Worm (Caenorhabditis elegans) whole organism, L1 larva: ENCODE results near the gene C04A11.5.

Experiments
- C16A3.4 ChIP-seq: fragments of 150-350 bp; optimal IDR thresholded peaks from 2 replicates; lab custom pipeline; 2014; ENCODE audit warnings: missing biosample characterization, missing genetic modification characterization
- F16B12.6 ChIP-seq: fragments of 150-350 bp; optimal IDR thresholded peaks from 2 replicates; lab custom pipeline; 2014; ENCODE audit warnings: missing biosample characterization, missing genetic modification characterization
- alr-1 ChIP-seq: fragments of 200-800 bp; sonication (Bioruptor generic); optimal IDR thresholded peaks from 2 replicates; lab custom pipeline; 2018; ENCODE audit warnings: borderline replicate concordance, mild to moderate bottlenecking, missing genetic modification characterization, missing compliant biosample characterization
- ama-1 ChIP-seq: fragments of 150-350 bp; optimal IDR thresholded peaks from 2 replicates; lab custom pipeline; 2014
- ceh-63 ChIP-seq: fragments of 200-800 bp; sonication (Bioruptor generic); optimal IDR thresholded peaks from 2 replicates; lab custom pipeline; 2018; ENCODE audit warnings: mild to moderate bottlenecking, missing genetic modification characterization, missing compliant biosample characterization
- ceh-8 ChIP-seq: fragments of 200-800 bp; sonication (Bioruptor generic); optimal IDR thresholded peaks from 2 replicates; lab custom pipeline; 2018; ENCODE audit warnings: mild to moderate bottlenecking, missing genetic modification characterization, moderate library complexity, missing compliant biosample characterization
- ceh-82 ChIP-seq, 3 experiments: fragments of 150-350 bp in 1 of 3; sonication (generic microtip) in 2 of 3; optimal IDR thresholded peaks; 2 replicates each; lab custom pipeline; 2014 to 2017; ENCODE audit warnings: missing biosample characterization in 3 of 3, missing genetic modification characterization in 3 of 3
- ceh-88 ChIP-seq: fragments of 200-800 bp; sonication (Bioruptor generic); IDR thresholded peaks from 2 replicates; pipeline ENCODE4 v1.3.6; 2022; ENCODE audit warnings: missing genetic modification characterization, missing compliant biosample characterization
- dsc-1 ChIP-seq: sonication (generic microtip); optimal IDR thresholded peaks from 2 replicates; lab custom pipeline; 2016; ENCODE audit warnings: mild to moderate bottlenecking, missing genetic modification characterization, missing compliant biosample characterization
- efl-1 ChIP-seq, 4 experiments: fragments of 150-350 bp; optimal IDR thresholded peaks in 3 of 4; peaks in 1 of 4; 1 replicate in 1 of 4; 2 replicates in 3 of 4; lab custom pipeline; 2014; ENCODE audit warnings: missing biosample characterization in 2 of 4, missing genetic modification characterization in 2 of 4, missing genetic modification reagents in 2 of 4
- efl-3 ChIP-seq: fragments of 200-800 bp; sonication (Bioruptor generic); optimal IDR thresholded peaks from 2 replicates; lab custom pipeline; 2018; ENCODE audit warnings: mild to moderate bottlenecking, missing genetic modification characterization, missing compliant biosample characterization
- egl-13 ChIP-seq: sonication (generic microtip); optimal IDR thresholded peaks from 2 replicates; lab custom pipeline; 2016; ENCODE audit warnings: missing genotype, missing genetic modification reagents, missing genetic modification characterization, missing compliant biosample characterization
- egl-27 ChIP-seq, 2 experiments: fragments of 150-350 bp in 1 of 2; sonication (generic microtip); optimal IDR thresholded peaks; 3 replicates each; lab custom pipeline; 2017 to 2018; ENCODE audit warnings: missing biosample characterization in 2 of 2, missing genetic modification characterization in 2 of 2, missing genetic modification reagents in 2 of 2
- elt-2 ChIP-seq: sonication (generic microtip); optimal IDR thresholded peaks from 2 replicates; lab custom pipeline; 2016; ENCODE audit warnings: missing genetic modification characterization, mild to moderate bottlenecking, inconsistent platforms, missing compliant biosample characterization, missing genetic modification reagents
- ets-5 ChIP-seq: fragments of 200-800 bp; sonication (Bioruptor generic); IDR thresholded peaks from 2 replicates; pipeline ENCODE4 v1.3.6; 2022; ENCODE audit warnings: missing genetic modification characterization, missing compliant biosample characterization
- fkh-10 ChIP-seq: sonication (generic microtip); optimal IDR thresholded peaks from 2 replicates; lab custom pipeline; 2017; ENCODE audit warnings: missing biosample characterization, missing genetic modification reagents, missing genetic modification characterization
- fkh-4 ChIP-seq: sonication (generic microtip); optimal IDR thresholded peaks from 2 replicates; lab custom pipeline; 2016; ENCODE audit warnings: missing compliant biosample characterization, missing genetic modification characterization, borderline replicate concordance
- fkh-8 ChIP-seq: sonication (generic microtip); optimal IDR thresholded peaks from 2 replicates; lab custom pipeline; 2016; ENCODE audit warnings: mild to moderate bottlenecking, missing genetic modification characterization, missing compliant biosample characterization
- fos-1 ChIP-seq: fragments of 150-350 bp; optimal IDR thresholded peaks from 2 replicates; lab custom pipeline; 2014; ENCODE audit warnings: missing biosample characterization, missing genetic modification characterization
- hlh-17 ChIP-seq: fragments of 200-800 bp; sonication (Bioruptor generic); optimal IDR thresholded peaks from 2 replicates; lab custom pipeline; 2018; ENCODE audit warnings: missing genetic modification characterization, mild to moderate bottlenecking, missing compliant biosample characterization, moderate library complexity, borderline replicate concordance
- hlh-4 ChIP-seq: sonication (generic microtip); optimal IDR thresholded peaks from 2 replicates; lab custom pipeline; 2016; ENCODE audit warnings: mild to moderate bottlenecking, missing genetic modification characterization, missing compliant biosample characterization
- hpl-2 ChIP-seq: fragments of 150-350 bp; optimal IDR thresholded peaks from 2 replicates; lab custom pipeline; 2014; ENCODE audit warnings: missing biosample characterization, missing genetic modification reagents, missing genetic modification characterization
- jun-1 ChIP-seq: fragments of 150-350 bp; optimal IDR thresholded peaks from 2 replicates; lab custom pipeline; 2014; ENCODE audit warnings: missing biosample characterization, missing genetic modification reagents, missing genetic modification characterization
- lin-13 ChIP-seq: fragments of 150-350 bp; optimal IDR thresholded peaks from 2 replicates; lab custom pipeline; 2014; ENCODE audit warnings: missing biosample characterization, missing genetic modification reagents, missing genetic modification characterization
- lin-14 ChIP-seq: fragments of 200-800 bp; sonication (Bioruptor generic); optimal IDR thresholded peaks from 2 replicates; lab custom pipeline; 2018; ENCODE audit warnings: mild to moderate bottlenecking, missing genetic modification characterization, moderate library complexity, missing compliant biosample characterization
- mab-9 ChIP-seq: fragments of 200-800 bp; sonication (Bioruptor generic); IDR thresholded peaks from 2 replicates; pipeline ENCODE4 v1.3.6; 2022; ENCODE audit warnings: missing genetic modification reagents, missing genetic modification characterization, missing compliant biosample characterization
- mep-1 ChIP-seq: fragments of 150-350 bp; optimal IDR thresholded peaks from 2 replicates; lab custom pipeline; 2014; ENCODE audit warnings: missing biosample characterization, missing genetic modification characterization
- nhr-12 ChIP-seq: sonication (generic microtip); optimal IDR thresholded peaks from 2 replicates; lab custom pipeline; 2017; ENCODE audit warnings: missing biosample characterization, missing genetic modification characterization
- nhr-19 ChIP-seq: fragments of 200-800 bp; sonication (Bioruptor generic); conservative IDR thresholded peaks from 2 replicates; pipeline ENCODE4 v1.3.6; 2022; ENCODE audit warnings: missing genetic modification characterization, missing compliant biosample characterization
- nhr-237 ChIP-seq: fragments of 150-350 bp; optimal IDR thresholded peaks from 2 replicates; lab custom pipeline; 2014; ENCODE audit warnings: missing biosample characterization, missing genetic modification characterization
- nhr-71 ChIP-seq: sonication (generic microtip); optimal IDR thresholded peaks from 2 replicates; lab custom pipeline; 2016; ENCODE audit warnings: mild to moderate bottlenecking, missing genetic modification characterization, moderate library complexity, missing compliant biosample characterization
- nhr-77 ChIP-seq: fragments of 150-350 bp; optimal IDR thresholded peaks from 2 replicates; lab custom pipeline; 2014; ENCODE audit warnings: missing biosample characterization, missing genetic modification characterization
- nhr-85 ChIP-seq: sonication (generic microtip); peaks from one replicate; lab custom pipeline; 2016; ENCODE audit warnings: missing genetic modification characterization, inconsistent platforms, missing compliant biosample characterization
- nhr-90 ChIP-seq: sonication (generic microtip); optimal IDR thresholded peaks from 2 replicates; lab custom pipeline; 2016; ENCODE audit warnings: mild to moderate bottlenecking, missing genetic modification characterization, missing compliant biosample characterization; ENCODE audit not compliant: poor library complexity
- pag-3 ChIP-seq: sonication (generic microtip); optimal IDR thresholded peaks from 2 replicates; lab custom pipeline; 2017; ENCODE audit warnings: missing genetic modification characterization, mild to moderate bottlenecking, missing compliant biosample characterization, antibody characterized with exemption, borderline replicate concordance; ENCODE audit not compliant: insufficient read depth
- rnt-1 ChIP-seq: sonication (generic microtip); optimal IDR thresholded peaks from 2 replicates; lab custom pipeline; 2016; ENCODE audit warnings: mild to moderate bottlenecking, missing genetic modification characterization, moderate library complexity, missing compliant biosample characterization
- skn-1 ChIP-seq: fragments of 150-350 bp; optimal IDR thresholded peaks from 2 replicates; lab custom pipeline; 2014; ENCODE audit warnings: missing biosample characterization, missing genetic modification characterization
- snpc-4 ChIP-seq: fragments of 150-350 bp; optimal IDR thresholded peaks from 2 replicates; lab custom pipeline; 2014; ENCODE audit warnings: missing biosample characterization, missing genetic modification characterization
- sox-4 ChIP-seq: sonication (generic microtip); optimal IDR thresholded peaks from 2 replicates; lab custom pipeline; 2016; ENCODE audit warnings: missing genetic modification characterization, missing compliant biosample characterization
- swsn-7 ChIP-seq: sonication (generic microtip); optimal IDR thresholded peaks from 2 replicates; lab custom pipeline; 2016; ENCODE audit warnings: missing genetic modification characterization, missing compliant biosample characterization
- tbx-2 ChIP-seq: sonication (generic microtip); optimal IDR thresholded peaks from 2 replicates; lab custom pipeline; 2016; ENCODE audit warnings: missing genetic modification characterization, missing compliant biosample characterization
- unc-62 ChIP-seq: fragments of 150-350 bp; optimal IDR thresholded peaks from 2 replicates; lab custom pipeline; 2014; ENCODE audit warnings: missing biosample characterization, missing genetic modification reagents, missing genetic modification characterization
- unc-86 ChIP-seq: sonication (generic microtip); optimal IDR thresholded peaks from 2 replicates; lab custom pipeline; 2016; ENCODE audit warnings: missing genetic modification characterization, missing compliant biosample characterization
- zip-4 ChIP-seq: fragments of 200-800 bp; sonication (Bioruptor generic); optimal IDR thresholded peaks from 2 replicates; lab custom pipeline; 2018; ENCODE audit warnings: mild to moderate bottlenecking, missing genetic modification characterization, moderate library complexity, missing compliant biosample characterization

The C04A11.5 gene

DNA sequence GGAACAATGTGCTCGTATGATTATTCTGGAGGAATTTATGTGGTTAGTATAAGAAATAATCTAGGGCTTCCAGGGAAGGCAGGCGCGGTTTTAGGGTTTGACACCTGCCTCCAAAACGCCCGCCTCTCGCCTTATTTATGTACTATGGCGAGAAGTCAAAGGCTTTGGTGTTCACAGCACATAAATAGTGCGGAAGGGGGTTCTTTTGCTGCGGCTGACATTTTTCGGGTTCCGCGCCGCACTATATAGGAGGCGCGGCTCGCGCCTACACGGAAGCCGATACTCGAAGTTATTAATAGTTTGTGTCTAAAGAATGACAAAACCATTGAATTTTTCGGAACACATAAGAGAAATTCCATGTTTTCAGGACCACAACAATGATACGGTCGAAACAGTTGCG, 25.9 kb downstream of the C04A11.5 start:
- no peak for TF ChIP-seq unc-62 (GFP tag; lab: Kevin White, UChicago)
- TF ChIP-seq snpc-4 (tag; lab: Kevin White, UChicago): peak; percentile 68

- TF ChIP-seq ceh-63: peak; percentile 40
- no peak for TF ChIP-seq unc-62 (GFP tag; lab: Kevin White, UChicago)
- TF ChIP-seq hlh-4 (tag; lab: Kevin White, UChicago): no peak
- TF ChIP-seq lin-14: peak; percentile 56
- peak; percentile 25 for TF ChIP-seq fkh-8 (tag; lab: Kevin White, UChicago)
- peak; percentile 65 for TF ChIP-seq dsc-1 (tag; lab: Kevin White, UChicago)
Observed at ce11 chrX:13696152-13696551, 31.8 kb downstream of the C04A11.5 start.

- TF ChIP-seq nhr-237 (tag; lab: Kevin White, UChicago) (no peak), elt-2 (tag; lab: Kevin White, UChicago) (no peak), nhr-19 (no peak), ceh-82 (tag; optimal IDR thresholded peaks at IDR 0.05; lab: Kevin White, UChicago) (no peak), ets-5 (GFP tag; lab: Robert Waterston, UW) (no peak), sox-4 (no peak), fos-1 (tag; lab: Kevin White, UChicago) (no peak), ceh-88 (no peak), fkh-10 (GFP tag; lab: Kevin White, UChicago) (no peak), fkh-4 (tag; lab: Kevin White, UChicago) (no peak), C16A3.4 (no peak)
Observed at ce11 chrX:13697520-13697919, 33.1 kb downstream of the C04A11.5 start.

DNA sequence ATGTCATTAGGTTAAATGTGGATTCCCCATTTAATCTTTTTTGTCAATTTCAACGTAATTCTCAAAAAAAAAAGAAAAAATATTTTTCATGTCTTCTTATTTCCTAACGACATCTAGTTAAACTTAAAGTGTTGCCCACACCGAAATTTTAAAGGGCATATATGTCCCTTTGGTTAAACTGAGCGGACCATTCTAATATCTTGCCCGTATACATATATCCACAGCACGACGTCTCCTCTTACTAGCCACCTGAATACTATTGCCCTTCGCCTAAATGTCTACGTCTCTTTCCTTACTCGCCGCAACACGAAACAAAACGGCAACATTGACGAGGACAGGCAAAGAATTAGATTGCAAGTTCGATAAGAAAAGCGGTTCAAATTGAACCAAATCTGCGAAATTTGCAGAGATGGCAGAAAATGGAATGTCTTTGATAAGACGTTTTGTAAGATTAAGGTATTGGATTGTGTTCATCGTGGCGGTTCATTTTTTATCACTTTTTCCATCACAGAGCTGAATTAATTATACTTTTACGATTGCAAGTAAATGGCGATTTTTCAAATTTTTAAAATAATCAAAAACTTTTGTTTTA, 36.4 kb downstream of the C04A11.5 start:
- TF ChIP-seq nhr-237 (tag; lab: Kevin White, UChicago): peak; percentile 97
- TF ChIP-seq snpc-4 (tag; lab: Kevin White, UChicago): peak; percentile 95
- TF ChIP-seq ceh-63: peak; percentile 99
- peak; percentile 99 for TF ChIP-seq ceh-8
- TF ChIP-seq jun-1 (tag; lab: Kevin White, UChicago): peak; percentile 100
- peak; percentile 100 for TF ChIP-seq hpl-2 (GFP tag; lab: Kevin White, UChicago)
- peak; percentile 98 for TF ChIP-seq ceh-88
- peak; percentile 99 for TF ChIP-seq tbx-2 (tag; lab: Kevin White, UChicago)
- TF ChIP-seq ama-1 (lab: Kevin White, UChicago): peak; percentile 49
- peak; percentile 99 for TF ChIP-seq nhr-77 (tag; lab: Kevin White, UChicago)
- TF ChIP-seq F16B12.6 (tag; lab: Kevin White, UChicago): peak; percentile 25
- TF ChIP-seq mep-1: peak; percentile 100
- TF ChIP-seq unc-62 (GFP tag; lab: Kevin White, UChicago): no peak
- peak; percentile 98 for TF ChIP-seq lin-13 (GFP tag; lab: Kevin White, UChicago)
- TF ChIP-seq unc-86 (tag; lab: Kevin White, UChicago): peak; percentile 98
- TF ChIP-seq efl-1 (optimal IDR thresholded peaks at IDR 0.05; lab: Kevin White, UChicago): peak; percentile 88 to 94
- TF ChIP-seq efl-1 (GFP tag; optimal IDR thresholded peaks at IDR 0.05 in 1 of 2; lab: Kevin White, UChicago): peak; percentile 47 to 98
- peak; percentile 99 for TF ChIP-seq swsn-7 (tag; lab: Kevin White, UChicago)
- TF ChIP-seq efl-3 (GFP tag; lab: Kevin White, UChicago): peak; percentile 99
- peak; percentile 100 for TF ChIP-seq fkh-10 (GFP tag; lab: Kevin White, UChicago)
- TF ChIP-seq pag-3: no peak
- TF ChIP-seq zip-4: peak; percentile 96
- peak; percentile 89 for TF ChIP-seq nhr-12
- no peak for TF ChIP-seq alr-1
- TF ChIP-seq elt-2 (tag; lab: Kevin White, UChicago): peak; percentile 94
- peak; percentile 97 to 98 for TF ChIP-seq egl-27 (tag; optimal IDR thresholded peaks at IDR 0.05; lab: Kevin White, UChicago)
- TF ChIP-seq nhr-85 (tag; lab: Kevin White, UChicago): peak; percentile 99
- peak; percentile 100 for TF ChIP-seq dsc-1 (tag; lab: Kevin White, UChicago)
- peak; percentile 100 for TF ChIP-seq rnt-1 (tag; lab: Kevin White, UChicago)
- no peak for TF ChIP-seq hlh-17 (GFP tag; lab: Kevin White, UChicago)
- TF ChIP-seq lin-14: peak; percentile 98
- peak; percentile 100 for TF ChIP-seq nhr-90
- peak; percentile 98 for TF ChIP-seq skn-1
- TF ChIP-seq mab-9 (GFP tag; lab: Robert Waterston, UW): peak; percentile 99
- TF ChIP-seq nhr-71 (tag; lab: Kevin White, UChicago): peak; percentile 99
- TF ChIP-seq egl-13 (tag; lab: Kevin White, UChicago): peak; percentile 99
